Worm (Caenorhabditis elegans): Measurements from ENCODE around the gene str-115.

The str-115 gene

DNA sequence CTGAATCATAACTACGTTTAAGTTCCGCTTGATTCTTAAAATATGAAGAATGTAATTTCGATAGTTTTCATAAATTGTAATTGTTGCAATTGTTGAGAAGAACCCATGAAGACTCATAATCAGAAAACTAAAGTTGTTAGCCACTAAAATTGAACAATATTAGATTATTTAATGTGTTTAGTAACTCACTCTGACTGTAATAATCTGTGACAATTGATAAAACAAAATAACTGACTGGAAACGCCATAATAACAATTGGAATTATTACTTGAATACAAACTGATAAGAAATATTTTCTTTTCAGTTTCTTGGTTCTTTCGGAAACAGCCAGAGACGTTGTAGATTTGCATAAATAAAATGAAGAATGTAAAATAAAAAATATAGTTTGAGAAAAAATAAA, 30.5 kb downstream of the str-115 start:
- TF ChIP-seq efl-1 (GFP tag; optimal IDR thresholded peaks at IDR 0.05) (no peak), K11D2.4 (GFP tag; IDR thresholded peaks at IDR 0.05) (no peak), attf-5 (GFP tag; optimal IDR thresholded peaks at IDR 0.05) (no peak), ceh-40 (GFP tag; IDR thresholded peaks at IDR 0.05) (no peak), mes-4 (tag; optimal IDR thresholded peaks at IDR 0.05) (no peak), B0019.2 (GFP tag; conservative IDR thresholded peaks at IDR 0.05) (no peak), lsy-27 (tag; optimal IDR thresholded peaks at IDR 0.05; ENCODE audit: borderline replicate concordance, insufficient read depth) (no peak), sdz-38 (tag; optimal IDR thresholded peaks at IDR 0.05) (no peak), mxl-1 (tag; optimal IDR thresholded peaks at IDR 0.05) (no peak), ztf-18 (tag; optimal IDR thresholded peaks at IDR 0.05) (no peak), hsf-1 (GFP tag; IDR thresholded peaks at IDR 0.05) (no peak), lsl-1 (GFP tag; optimal IDR thresholded peaks at IDR 0.05) (no peak), bed-2 (GFP tag; IDR thresholded peaks at IDR 0.05) (no peak), madf-8 (GFP tag; conservative IDR thresholded peaks at IDR 0.05) (no peak), pha-4 (tag; optimal IDR thresholded peaks at IDR 0.05) (no peak), D2030.7 (GFP tag; IDR thresholded peaks at IDR 0.05) (no peak), pbrm-1 (GFP tag; IDR thresholded peaks at IDR 0.05) (no peak), B0035.1 (tag; optimal IDR thresholded peaks at IDR 0.05) (no peak)

DNA sequence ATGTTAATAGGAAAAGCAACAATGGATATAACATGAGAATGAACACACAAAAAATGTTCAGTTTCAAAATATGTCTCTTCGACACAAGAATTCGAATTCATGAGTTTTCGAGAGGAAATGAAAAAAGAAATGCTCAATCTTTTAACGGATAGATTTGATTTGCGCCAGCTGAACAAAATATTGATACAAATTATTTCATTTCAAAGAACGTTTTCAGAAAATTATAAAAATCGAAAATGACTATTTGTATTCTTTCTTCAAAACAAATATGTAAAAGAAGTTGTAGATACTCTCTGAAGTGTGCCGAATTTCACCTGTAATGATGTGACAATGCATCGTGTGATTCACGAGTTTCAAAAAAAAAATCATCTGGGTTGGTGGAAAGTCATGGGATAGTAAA, 31.6 kb downstream of the str-115 start, which contains the start of gene srh-47:
Gene srh-47, minus strand, starts transcription at position 101 of the 400 bp plus-strand sequence.
- TF ChIP-seq F33H1.4 (GFP tag; IDR thresholded peaks at IDR 0.05) (no peak), nhr-120 (GFP tag; IDR thresholded peaks at IDR 0.05) (no peak), tbp1 (GFP tag; optimal IDR thresholded peaks at IDR 0.05) (no peak), dox-1 (GFP tag; IDR thresholded peaks at IDR 0.05) (no peak), let-526 (GFP tag; IDR thresholded peaks at IDR 0.05) (no peak), mel-28 (tag; optimal IDR thresholded peaks at IDR 0.05; ENCODE audit: borderline replicate concordance) (no peak), F57A8.1 (GFP tag; optimal IDR thresholded peaks at IDR 0.05) (no peak), F49E8.2 (tag; optimal IDR thresholded peaks at IDR 0.05; ENCODE audit: insufficient read depth) (no peak), hlh-26 (GFP tag; conservative IDR thresholded peaks at IDR 0.05) (no peak), nhr-90 (tag; optimal IDR thresholded peaks at IDR 0.05) (no peak), ceh-91 (GFP tag; IDR thresholded peaks at IDR 0.05) (no peak), him-1 (tag; optimal IDR thresholded peaks at IDR 0.05) (no peak), lin-54 (GFP tag; optimal IDR thresholded peaks at IDR 0.05) (no peak), B0336.3 (GFP tag; IDR thresholded peaks at IDR 0.05) (no peak), ceh-58 (GFP tag; IDR thresholded peaks at IDR 0.05) (no peak)

DNA sequence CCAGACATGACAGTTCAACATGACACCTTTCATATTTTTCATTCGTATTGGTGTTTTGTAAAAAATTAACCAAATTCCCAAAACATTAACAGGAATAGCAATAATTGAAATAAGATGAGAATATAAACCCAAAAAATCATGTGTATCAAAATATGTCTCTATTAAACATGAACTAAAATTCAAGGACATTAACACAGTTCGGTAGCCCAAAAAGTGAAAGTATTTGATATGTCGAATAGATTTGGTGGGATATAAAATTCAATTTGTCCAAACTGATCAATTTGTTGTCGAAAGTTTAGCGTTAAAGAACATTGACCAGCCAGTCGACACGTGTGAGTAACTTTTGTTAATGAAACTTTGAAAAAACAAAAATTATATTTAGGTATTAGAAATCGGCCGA, 33.8 kb downstream of the str-115 start, which contains the start of gene srh-46:
Gene srh-46, minus strand, starts transcription at position 189 of the 400 bp plus-strand sequence.
- TF ChIP-seq die-1 (tag; optimal IDR thresholded peaks at IDR 0.05) (no peak), chd-7 (tag; optimal IDR thresholded peaks at IDR 0.05) (no peak), tbx-9 (tag; optimal IDR thresholded peaks at IDR 0.05; ENCODE audit: borderline replicate concordance) (no peak), mel-28 (tag; optimal IDR thresholded peaks at IDR 0.05; ENCODE audit: borderline replicate concordance) (no peak), ceh-40 (GFP tag; IDR thresholded peaks at IDR 0.05) (no peak), Y67H2A.10 (GFP tag; conservative IDR thresholded peaks at IDR 0.05) (no peak), ztf-18 (tag; optimal IDR thresholded peaks at IDR 0.05) (no peak), sea-2 (GFP tag; IDR thresholded peaks at IDR 0.05) (no peak)

Data from whole organism, young adult.